Fruit fly (Drosophila melanogaster): ENCODE data around the gene CG34348.

Gene CG34348

dm6 chrX:11390625-11391363, 51.1 kb downstream of the CG34348 start (continued):
- TF ChIP-seq fkh (GFP tag; optimal IDR thresholded peaks at IDR 0.05) (peak; percentile 5), Sox15 (GFP tag; optimal IDR thresholded peaks at IDR 0.05) (peak; percentile 22), CG7368 (GFP tag; optimal IDR thresholded peaks at IDR 0.05) (peak; percentile 42), CG8319 (GFP tag; optimal IDR thresholded peaks at IDR 0.05) (peak; percentile 24), CG3919 (GFP tag; optimal IDR thresholded peaks at IDR 0.05) (peak; percentile 66), CG6808 (GFP tag; optimal IDR thresholded peaks at IDR 0.05) (peak; percentile 45), CG10669 (GFP tag; optimal IDR thresholded peaks at IDR 0.05) (peak; percentile 54), Ets96B (tag; optimal IDR thresholded peaks at IDR 0.05) (peak; percentile 55), salr (GFP tag; optimal IDR thresholded peaks at IDR 0.05) (peak in 1 of 2 experiments; percentile 59)

dm6 chrX:11391364-11391915, 51.8 kb downstream of the CG34348 start:
- TF ChIP-seq CG8632 (GFP tag; optimal IDR thresholded peaks at IDR 0.05) (no peak), Hr4 (GFP tag; optimal IDR thresholded peaks at IDR 0.05) (no peak), Gug (GFP tag; IDR thresholded peaks at IDR 0.05) (peak; percentile 24; the same call in 1 of the 2 replicates), Sox102F (GFP tag; optimal IDR thresholded peaks at IDR 0.05) (no peak), CG11762 (GFP tag; optimal IDR thresholded peaks at IDR 0.05; ENCODE audit: insufficient read depth) (no peak), eg (GFP tag; IDR thresholded peaks at IDR 0.05) (no peak; the same call in 2 of the 3 replicates), Smox (GFP tag; optimal IDR thresholded peaks at IDR 0.05) (no peak), CG11294 (GFP tag; IDR thresholded peaks at IDR 0.05) (no peak), CG31627 (GFP tag; optimal IDR thresholded peaks at IDR 0.05) (no peak), Eip78C (GFP tag) (no peak), CG10631 (GFP tag; optimal IDR thresholded peaks at IDR 0.05) (no peak), spab (GFP tag; optimal IDR thresholded peaks at IDR 0.05) (no peak), CG6163 (GFP tag; IDR thresholded peaks at IDR 0.05) (peak; percentile 26; the same call in 1 of the 3 replicates), net (GFP tag; optimal IDR thresholded peaks at IDR 0.05) (no peak)

- TF ChIP-seq CG10669 (GFP tag; optimal IDR thresholded peaks at IDR 0.05) (no peak), Hr4 (GFP tag; optimal IDR thresholded peaks at IDR 0.05) (no peak), cyc (GFP tag; optimal IDR thresholded peaks at IDR 0.05) (peak; percentile 16), CG6792 (GFP tag; optimal IDR thresholded peaks at IDR 0.05) (no peak), CG6808 (GFP tag; optimal IDR thresholded peaks at IDR 0.05) (no peak), Eip78C (GFP tag) (peak; percentile 63), salr (GFP tag; optimal IDR thresholded peaks at IDR 0.05) (no peak), CG15336 (GFP tag; IDR thresholded peaks at IDR 0.05) (0 out of 2 replicates have a peak, but pooled peaks have one; percentile 6), CG10631 (GFP tag; optimal IDR thresholded peaks at IDR 0.05) (peak; percentile 9), CG31627 (GFP tag; optimal IDR thresholded peaks at IDR 0.05) (peak; percentile 22), esn (GFP tag; optimal IDR thresholded peaks at IDR 0.05) (peak; percentile 23), ss (GFP tag; optimal IDR thresholded peaks at IDR 0.05) (no peak), Ets21C (GFP tag; optimal IDR thresholded peaks at IDR 0.05) (no peak), fkh (GFP tag; optimal IDR thresholded peaks at IDR 0.05) (peak; percentile 18)
Measured at dm6 chrX:11393003-11393620, 53.4 kb downstream of the CG34348 start.
